ENCODE assay signal across 4 worm cellular contexts in genomic region chrII:8041642-8042041, ce11.
TF ChIP-seq lines count a peak whose summit lies in the region.

No protein-coding gene starts in this region.

TF ChIP-seq in whole organism, L1 larva, 84 proteins besides CTCF, POLR2A, EP300 and RAD21 (continued from another document):
- peak; percentile 21 for TF ChIP-seq skn-1 (tag; optimal IDR thresholded peaks at IDR 0.05; lab: Kevin White, UChicago)
- TF ChIP-seq lsy-2 (tag; optimal IDR thresholded peaks at IDR 0.05; lab: Kevin White, UChicago): peak; percentile 65 to 74
- peak; percentile 27 for TF ChIP-seq nhr-47 (tag; optimal IDR thresholded peaks at IDR 0.05; lab: Kevin White, UChicago)
- no peak for TF ChIP-seq snpc-4 (tag; optimal IDR thresholded peaks at IDR 0.05; lab: Kevin White, UChicago)
- TF ChIP-seq xbp-1 (tag; optimal IDR thresholded peaks at IDR 0.05; lab: Kevin White, UChicago): peak; percentile 23
- no peak for TF ChIP-seq fos-1 (tag; optimal IDR thresholded peaks at IDR 0.05; lab: Kevin White, UChicago)
- TF ChIP-seq hlh-17 (GFP tag; optimal IDR thresholded peaks at IDR 0.05; lab: Kevin White, UChicago; ENCODE audit: borderline replicate concordance): no peak
- TF ChIP-seq lin-35 (GFP tag; optimal IDR thresholded peaks at IDR 0.05; lab: Kevin White, UChicago): peak; percentile 30 to 60
- no peak for TF ChIP-seq ces-1 (GFP tag; optimal IDR thresholded peaks at IDR 0.05; lab: Kevin White, UChicago)
- TF ChIP-seq C04F5.9 (tag; optimal IDR thresholded peaks at IDR 0.05; lab: Kevin White, UChicago): no peak
- TF ChIP-seq swsn-7 (tag; optimal IDR thresholded peaks at IDR 0.05; lab: Kevin White, UChicago): peak; percentile 48
- TF ChIP-seq tlp-1 (tag; optimal IDR thresholded peaks at IDR 0.05; lab: Kevin White, UChicago): no peak
- TF ChIP-seq unc-62 (GFP tag; optimal IDR thresholded peaks at IDR 0.05; lab: Kevin White, UChicago): no peak
- no peak for TF ChIP-seq unc-86 (tag; optimal IDR thresholded peaks at IDR 0.05; lab: Kevin White, UChicago)
- TF ChIP-seq dpl-1 (GFP tag; optimal IDR thresholded peaks at IDR 0.05; lab: Kevin White, UChicago): peak in 2 of 3 experiments; percentile 12 to 42
- TF ChIP-seq snu-23 (GFP tag; optimal IDR thresholded peaks at IDR 0.05; lab: Kevin White, UChicago): peak; percentile 43
- TF ChIP-seq grh-1 (GFP tag; IDR thresholded peaks at IDR 0.05; lab: Robert Waterston, UW): no peak
- peak; percentile 72 for TF ChIP-seq lin-15B (tag; optimal IDR thresholded peaks at IDR 0.05; lab: Kevin White, UChicago)
- TF ChIP-seq ceh-82 (tag; optimal IDR thresholded peaks at IDR 0.05; lab: Kevin White, UChicago): peak in 1 of 3 experiments; percentile 16
- peak; percentile 0 for TF ChIP-seq lin-13 (GFP tag; optimal IDR thresholded peaks at IDR 0.05; lab: Kevin White, UChicago)
- peak; percentile 21 to 38 for TF ChIP-seq efl-1 (optimal IDR thresholded peaks at IDR 0.05; lab: Kevin White, UChicago)
- peak; percentile 47 to 68 for TF ChIP-seq efl-1 (GFP tag; optimal IDR thresholded peaks at IDR 0.05 in 1 of 2; lab: Kevin White, UChicago)
- no peak for TF ChIP-seq fkh-4 (tag; optimal IDR thresholded peaks at IDR 0.05; lab: Kevin White, UChicago; ENCODE audit: borderline replicate concordance)
- TF ChIP-seq blmp-1 (tag; optimal IDR thresholded peaks at IDR 0.05; lab: Kevin White, UChicago): peak; percentile 48
- TF ChIP-seq lir-3 (tag; optimal IDR thresholded peaks at IDR 0.05; lab: Kevin White, UChicago; ENCODE audit: poor library complexity): peak; percentile 42
- TF ChIP-seq Y116A8C.19 (tag; optimal IDR thresholded peaks at IDR 0.05; lab: Kevin White, UChicago; ENCODE audit: borderline replicate concordance): no peak
- TF ChIP-seq aly-2 (tag; optimal IDR thresholded peaks at IDR 0.05; lab: Kevin White, UChicago): no peak
- peak; percentile 36 for TF ChIP-seq nhr-71 (tag; optimal IDR thresholded peaks at IDR 0.05; lab: Kevin White, UChicago)
- TF ChIP-seq lin-14 (GFP tag; optimal IDR thresholded peaks at IDR 0.05; lab: Kevin White, UChicago): peak; percentile 30
- TF ChIP-seq ceh-8 (GFP tag; optimal IDR thresholded peaks at IDR 0.05; lab: Kevin White, UChicago): no peak
TF ChIP-seq in whole organism, L1 larva: peak in this region for 20.

TF ChIP-seq in whole organism, L2 larva, 48 proteins besides CTCF, POLR2A, EP300 and RAD21 (continued from another document):
- TF ChIP-seq nhr-23 (tag; optimal IDR thresholded peaks at IDR 0.05; lab: Kevin White, UChicago) (no peak), F13H6.1 (tag; optimal IDR thresholded peaks at IDR 0.05; lab: Kevin White, UChicago) (no peak), sem-4 (tag; optimal IDR thresholded peaks at IDR 0.05; lab: Kevin White, UChicago) (no peak), nhr-129 (tag; optimal IDR thresholded peaks at IDR 0.05; lab: Kevin White, UChicago) (peak; percentile 38), skn-1 (tag; optimal IDR thresholded peaks at IDR 0.05; lab: Kevin White, UChicago) (no peak), nhr-237 (tag; optimal IDR thresholded peaks at IDR 0.05; lab: Kevin White, UChicago) (no peak), Y55F3AM.14 (GFP tag; optimal IDR thresholded peaks at IDR 0.05; lab: Kevin White, UChicago) (no peak), lin-13 (GFP tag; optimal IDR thresholded peaks at IDR 0.05; lab: Kevin White, UChicago) (peak; percentile 34)
TF ChIP-seq in whole organism, L2 larva: peak in this region for 5.

TF ChIP-seq in whole organism, L3 larva, 47 proteins besides CTCF, POLR2A, EP300 and RAD21 (continued from another document):
- TF ChIP-seq unc-39 (tag; optimal IDR thresholded peaks at IDR 0.05; lab: Kevin White, UChicago) (no peak), R02D3.7 (tag; optimal IDR thresholded peaks at IDR 0.05; lab: Kevin White, UChicago) (no peak), jun-1 (tag; optimal IDR thresholded peaks at IDR 0.05; lab: Kevin White, UChicago) (no peak), sea-2 (GFP tag; optimal IDR thresholded peaks at IDR 0.05; lab: Kevin White, UChicago) (no peak), mdl-1 (tag; optimal IDR thresholded peaks at IDR 0.05; lab: Kevin White, UChicago) (no peak), elt-2 (tag; optimal IDR thresholded peaks at IDR 0.05; lab: Kevin White, UChicago) (no peak), nhr-28 (tag; optimal IDR thresholded peaks at IDR 0.05; lab: Kevin White, UChicago) (no peak), pha-4 (tag; optimal IDR thresholded peaks at IDR 0.05; lab: Kevin White, UChicago) (peak; percentile 79), egl-5 (tag; optimal IDR thresholded peaks at IDR 0.05; lab: Kevin White, UChicago) (peak; percentile 26), tbx-2 (tag; optimal IDR thresholded peaks at IDR 0.05; lab: Kevin White, UChicago) (no peak), nhr-77 (tag; optimal IDR thresholded peaks at IDR 0.05; lab: Kevin White, UChicago) (no peak), nhr-76 (tag; optimal IDR thresholded peaks at IDR 0.05; lab: Kevin White, UChicago) (no peak), daf-12 (tag; optimal IDR thresholded peaks at IDR 0.05; lab: Kevin White, UChicago) (no peak), egl-27 (tag; optimal IDR thresholded peaks at IDR 0.05; lab: Kevin White, UChicago) (no peak), ZK546.5 (tag; optimal IDR thresholded peaks at IDR 0.05; lab: Kevin White, UChicago) (no peak), lsy-12 (tag; optimal IDR thresholded peaks at IDR 0.05; lab: Kevin White, UChicago) (no peak), skn-1 (tag; optimal IDR thresholded peaks at IDR 0.05; lab: Kevin White, UChicago) (no peak), lin-15B (tag; optimal IDR thresholded peaks at IDR 0.05; lab: Kevin White, UChicago) (peak; percentile 84), snpc-4 (tag; optimal IDR thresholded peaks at IDR 0.05; lab: Kevin White, UChicago) (peak; percentile 29), nhr-25 (tag; optimal IDR thresholded peaks at IDR 0.05; lab: Kevin White, UChicago) (no peak), lin-39 (tag; optimal IDR thresholded peaks at IDR 0.05; lab: Kevin White, UChicago) (no peak), nhr-43 (tag; optimal IDR thresholded peaks at IDR 0.05; lab: Kevin White, UChicago; ENCODE audit: poor library complexity, severe bottlenecking) (no peak), nhr-12 (tag; optimal IDR thresholded peaks at IDR 0.05; lab: Kevin White, UChicago) (no peak), elt-1 (tag; optimal IDR thresholded peaks at IDR 0.05; lab: Kevin White, UChicago) (no peak), ama-1 (optimal IDR thresholded peaks at IDR 0.05; lab: Kevin White, UChicago) (no peak)

TF ChIP-seq in whole organism, L4 larva, 104 proteins besides CTCF, POLR2A, EP300 and RAD21 (continued from another document):
- TF ChIP-seq mes-2 (tag; optimal IDR thresholded peaks at IDR 0.05; lab: Kevin White, UChicago; ENCODE audit: poor library complexity, severe bottlenecking) (peak; percentile 39), D1046.2 (GFP tag; IDR thresholded peaks at IDR 0.05; lab: Robert Waterston, UW) (no peak), skn-1 (tag; optimal IDR thresholded peaks at IDR 0.05; lab: Kevin White, UChicago) (no peak), lin-39 (tag; optimal IDR thresholded peaks at IDR 0.05; lab: Kevin White, UChicago) (no peak), aha-1 (tag; lab: Kevin White, UChicago) (peak; percentile 50), nhr-237 (tag; optimal IDR thresholded peaks at IDR 0.05; lab: Kevin White, UChicago) (no peak), unc-62 (GFP tag; optimal IDR thresholded peaks at IDR 0.05 in 1 of 2; lab: Kevin White, UChicago) (no peak), unc-62 (tag; optimal IDR thresholded peaks at IDR 0.05; lab: Kevin White, UChicago) (no peak), fos-1 (tag; optimal IDR thresholded peaks at IDR 0.05; lab: Kevin White, UChicago) (no peak), nhr-6 (tag; optimal IDR thresholded peaks at IDR 0.05; lab: Kevin White, UChicago) (peak; percentile 9), nhr-11 (tag; optimal IDR thresholded peaks at IDR 0.05; lab: Kevin White, UChicago) (no peak), arid-1 (GFP tag; conservative IDR thresholded peaks at IDR 0.05; lab: Robert Waterston, UW) (no peak), hlh-30 (tag; optimal IDR thresholded peaks at IDR 0.05; lab: Kevin White, UChicago; ENCODE audit: insufficient read depth) (peak; percentile 70), saeg-2 (GFP tag; IDR thresholded peaks at IDR 0.05; lab: Robert Waterston, UW) (no peak), spr-3 (GFP tag; optimal IDR thresholded peaks at IDR 0.05; lab: Kevin White, UChicago) (no peak), Y48G9A.11 (GFP tag; IDR thresholded peaks at IDR 0.05; lab: Robert Waterston, UW) (0 out of 2 replicates have a peak, but pooled peaks have one; percentile 37), ces-1 (GFP tag; optimal IDR thresholded peaks at IDR 0.05; lab: Kevin White, UChicago) (no peak), nhr-42 (GFP tag; IDR thresholded peaks at IDR 0.05; lab: Robert Waterston, UW) (no peak), ceh-28 (tag; optimal IDR thresholded peaks at IDR 0.05; lab: Kevin White, UChicago) (no peak), mdt-29 (GFP tag; IDR thresholded peaks at IDR 0.05; lab: Robert Waterston, UW) (no peak)
